Fruit fly (Drosophila melanogaster): Measurements from ENCODE around the gene CG33654.
A peak's percentile ranks its signal among the peaks of the same experiment; 100 is the strongest.

Gene CG33654

DNA sequence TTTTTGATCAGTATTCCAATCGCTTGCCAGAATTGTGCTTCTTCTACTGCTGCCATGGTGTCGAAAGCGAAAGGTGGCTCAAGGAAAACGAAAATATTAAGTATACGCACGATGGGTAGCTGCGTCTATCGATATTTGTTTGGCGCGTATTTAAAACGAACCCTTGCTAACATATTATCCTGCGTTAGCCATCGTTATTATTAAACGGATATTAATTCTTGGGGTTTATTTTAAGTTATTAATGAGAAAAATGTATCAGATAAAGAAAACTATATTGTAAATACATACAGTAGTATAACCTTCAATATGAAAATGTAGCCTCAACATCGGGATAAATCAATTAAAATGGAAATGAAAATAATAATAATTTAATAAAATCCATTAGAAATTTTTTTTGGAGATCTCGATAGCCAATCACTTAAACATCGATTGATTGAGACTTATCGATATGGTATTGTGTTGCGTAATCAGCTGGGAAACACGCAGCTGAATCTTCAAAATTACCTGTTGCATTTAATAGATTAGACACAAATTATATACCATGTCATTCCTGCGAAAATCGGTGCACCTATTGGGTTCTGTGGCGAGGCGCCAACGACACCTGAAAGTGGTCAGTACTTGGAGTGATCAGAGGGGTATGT is 27.6 kb downstream of the CG33654 start, which contains the start of the genes CG9386 and BckdhA:
TSS of gene CG9386 (minus strand) at position 75 of the 641 bp plus-strand sequence.
TSS of gene BckdhA (plus strand) at position 452 of the 641 bp plus-strand sequence.
- TF ChIP-seq lola (GFP tag; optimal IDR thresholded peaks at IDR 0.05) (no peak), Mio (GFP tag; optimal IDR thresholded peaks at IDR 0.05) (no peak), rgr (GFP tag; optimal IDR thresholded peaks at IDR 0.05) (peak; percentile 54), dl (GFP tag; optimal IDR thresholded peaks at IDR 0.05; ENCODE audit: insufficient read depth in 1 of 2, partially characterized antibody in 2 of 2) (no peak), h (GFP tag; optimal IDR thresholded peaks at IDR 0.05) (peak; percentile 57), Hnf4 (GFP tag; optimal IDR thresholded peaks at IDR 0.05) (no peak), foxo (GFP tag; optimal IDR thresholded peaks at IDR 0.05) (peak in 1 of 2 experiments; percentile 62), Rel (GFP tag; optimal IDR thresholded peaks at IDR 0.05) (no peak), Rel (tag; optimal IDR thresholded peaks at IDR 0.05) (peak; percentile 82), Jra (GFP tag; optimal IDR thresholded peaks at IDR 0.05) (peak; percentile 18), fru (GFP tag; optimal IDR thresholded peaks at IDR 0.05) (peak; percentile 41), CG9705 (GFP tag; optimal IDR thresholded peaks at IDR 0.05) (no peak), usp (GFP tag; optimal IDR thresholded peaks at IDR 0.05) (no peak), woc (GFP tag; optimal IDR thresholded peaks at IDR 0.05) (peak; percentile 48), HLH106 (tag; optimal IDR thresholded peaks at IDR 0.05) (peak; percentile 31), OdsH (GFP tag; optimal IDR thresholded peaks at IDR 0.05) (peak; percentile 21), psq (GFP tag; optimal IDR thresholded peaks at IDR 0.05) (peak; percentile 40), br (GFP tag; optimal IDR thresholded peaks at IDR 0.05) (no peak), ey (GFP tag; optimal IDR thresholded peaks at IDR 0.05) (peak; percentile 13), Sp1 (GFP tag; optimal IDR thresholded peaks at IDR 0.05) (peak; percentile 48), Hr83 (GFP tag; optimal IDR thresholded peaks at IDR 0.05; ENCODE audit: poor library complexity, severe bottlenecking) (peak; percentile 48), Vsx2 (GFP tag; optimal IDR thresholded peaks at IDR 0.05; ENCODE audit: partially characterized antibody) (no peak), sv (GFP tag; optimal IDR thresholded peaks at IDR 0.05) (no peak), pan (optimal IDR thresholded peaks at IDR 0.05) (no peak)

dm6 chr3R:9551659-9552435 is 31.2 kb downstream of the CG33654 start, which contains the start of the genes mura and RnpS1:
TSS of gene mura (minus strand) at chr3R:9551806.
TSS of gene RnpS1 (plus strand) at chr3R:9552034.
- TF ChIP-seq Rel (GFP tag; optimal IDR thresholded peaks at IDR 0.05), result no peak
- TF ChIP-seq Rel (tag; optimal IDR thresholded peaks at IDR 0.05), result peak; percentile 58
- no peak for TF ChIP-seq dsf (GFP tag; optimal IDR thresholded peaks at IDR 0.05; ENCODE audit: borderline replicate concordance)
- TF ChIP-seq psq (GFP tag; optimal IDR thresholded peaks at IDR 0.05), result no peak
- no peak for TF ChIP-seq Sp1 (GFP tag; optimal IDR thresholded peaks at IDR 0.05)

- TF ChIP-seq h (GFP tag; optimal IDR thresholded peaks at IDR 0.05) (peak; percentile 80), Jra (GFP tag; optimal IDR thresholded peaks at IDR 0.05) (peak; percentile 59), brk (GFP tag; optimal IDR thresholded peaks at IDR 0.05) (no peak), usp (GFP tag; optimal IDR thresholded peaks at IDR 0.05) (no peak), OdsH (GFP tag; optimal IDR thresholded peaks at IDR 0.05) (peak; percentile 58), Hr78 (GFP tag; optimal IDR thresholded peaks at IDR 0.05) (no peak), psq (GFP tag; optimal IDR thresholded peaks at IDR 0.05) (peak; percentile 42), fru (GFP tag; optimal IDR thresholded peaks at IDR 0.05) (peak; percentile 57), dl (GFP tag; optimal IDR thresholded peaks at IDR 0.05; ENCODE audit: insufficient read depth in 1 of 2, partially characterized antibody in 2 of 2) (peak; percentile 96), dsf (GFP tag; optimal IDR thresholded peaks at IDR 0.05; ENCODE audit: borderline replicate concordance) (no peak), Hr83 (GFP tag; optimal IDR thresholded peaks at IDR 0.05; ENCODE audit: poor library complexity, severe bottlenecking) (peak; percentile 94), sage (GFP tag; optimal IDR thresholded peaks at IDR 0.05) (no peak), Vsx2 (GFP tag; optimal IDR thresholded peaks at IDR 0.05; ENCODE audit: partially characterized antibody) (no peak), tai (GFP tag; optimal IDR thresholded peaks at IDR 0.05) (no peak), jim (GFP tag; optimal IDR thresholded peaks at IDR 0.05) (peak; percentile 20), Abd-B (GFP tag; optimal IDR thresholded peaks at IDR 0.05) (no peak), rgr (GFP tag; optimal IDR thresholded peaks at IDR 0.05) (peak; percentile 68), sv (GFP tag; optimal IDR thresholded peaks at IDR 0.05) (no peak), pan (optimal IDR thresholded peaks at IDR 0.05) (no peak), Rel (GFP tag; optimal IDR thresholded peaks at IDR 0.05) (no peak), Rel (tag; optimal IDR thresholded peaks at IDR 0.05) (peak; percentile 73), Sp1 (GFP tag; optimal IDR thresholded peaks at IDR 0.05) (peak; percentile 56), CG9705 (GFP tag; optimal IDR thresholded peaks at IDR 0.05) (no peak), Mio (GFP tag; optimal IDR thresholded peaks at IDR 0.05) (no peak), Dif (GFP tag; optimal IDR thresholded peaks at IDR 0.05; ENCODE audit: partially characterized antibody) (peak; percentile 96), N (GFP tag; optimal IDR thresholded peaks at IDR 0.05) (peak; percentile 49), Hnf4 (GFP tag; optimal IDR thresholded peaks at IDR 0.05) (peak; percentile 36), CG32264 (GFP tag; optimal IDR thresholded peaks at IDR 0.05) (no peak), GATAd (GFP tag; optimal IDR thresholded peaks at IDR 0.05) (no peak), Myc (optimal IDR thresholded peaks at IDR 0.05) (no peak), dmrt93B (GFP tag; optimal IDR thresholded peaks at IDR 0.05) (no peak), Dfd (GFP tag; optimal IDR thresholded peaks at IDR 0.05) (no peak), foxo (GFP tag; optimal IDR thresholded peaks at IDR 0.05) (peak in 1 of 2 experiments; percentile 58), br (GFP tag; optimal IDR thresholded peaks at IDR 0.05) (peak; percentile 66), HLH106 (tag; optimal IDR thresholded peaks at IDR 0.05) (peak; percentile 39)
These were observed 31.9 kb downstream of the CG33654 start for dm6 chr3R:9551013-9551658.

Data from whole organism, wandering third instar larva.